Fruit fly (Drosophila melanogaster): ENCODE results near the gene CG33986.

Gene CG33986

dm6 chr3L:15563058-15563850 lies 38.2 kb upstream of the CG33986 start, which contains the start of the genes CG7739 and SCCRO (continued):
- TF ChIP-seq Eip78C (GFP tag), result peak; percentile 65
- peak; percentile 44 for TF ChIP-seq vri (GFP tag; optimal IDR thresholded peaks at IDR 0.05)
- TF ChIP-seq net (GFP tag; optimal IDR thresholded peaks at IDR 0.05), result peak; percentile 20
- no peak for TF ChIP-seq CG16779 (tag; optimal IDR thresholded peaks at IDR 0.05)
- TF ChIP-seq CG8119 (GFP tag; IDR thresholded peaks at IDR 0.05), result peak; percentile 57; the same call in 2 of the 3 replicates
- TF ChIP-seq CG3032 (tag; optimal IDR thresholded peaks at IDR 0.05), result peak; percentile 59
- peak; percentile 71 for TF ChIP-seq svp (GFP tag)
- no peak for TF ChIP-seq CG1621 (tag; optimal IDR thresholded peaks at IDR 0.05)
- peak; percentile 31 for TF ChIP-seq CG8632 (GFP tag; optimal IDR thresholded peaks at IDR 0.05)
- TF ChIP-seq Blimp-1 (GFP tag; optimal IDR thresholded peaks at IDR 0.05), result no peak

DNA sequence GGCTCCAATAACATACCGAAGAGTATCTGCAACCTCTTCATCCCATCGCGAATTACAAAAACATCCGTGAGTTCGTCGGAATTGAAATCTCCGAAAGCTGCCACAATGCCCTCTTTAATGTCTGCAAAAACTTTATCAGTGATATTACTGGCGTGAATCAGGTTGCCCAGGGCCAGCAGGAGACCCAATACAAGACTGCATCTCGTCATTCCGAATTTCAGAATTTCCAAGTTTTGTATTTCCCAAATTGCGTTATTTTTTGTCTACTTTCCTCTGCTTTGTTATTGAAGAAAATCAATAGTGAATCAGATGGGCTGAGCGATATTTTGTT lies 37.6 kb upstream of the CG33986 start:
- no peak for TF ChIP-seq lz (GFP tag; optimal IDR thresholded peaks at IDR 0.05)
- TF ChIP-seq Eip78C (GFP tag), result peak; percentile 17
- TF ChIP-seq net (GFP tag; optimal IDR thresholded peaks at IDR 0.05), result no peak
- no peak for TF ChIP-seq CG6163 (GFP tag; IDR thresholded peaks at IDR 0.05)

DNA sequence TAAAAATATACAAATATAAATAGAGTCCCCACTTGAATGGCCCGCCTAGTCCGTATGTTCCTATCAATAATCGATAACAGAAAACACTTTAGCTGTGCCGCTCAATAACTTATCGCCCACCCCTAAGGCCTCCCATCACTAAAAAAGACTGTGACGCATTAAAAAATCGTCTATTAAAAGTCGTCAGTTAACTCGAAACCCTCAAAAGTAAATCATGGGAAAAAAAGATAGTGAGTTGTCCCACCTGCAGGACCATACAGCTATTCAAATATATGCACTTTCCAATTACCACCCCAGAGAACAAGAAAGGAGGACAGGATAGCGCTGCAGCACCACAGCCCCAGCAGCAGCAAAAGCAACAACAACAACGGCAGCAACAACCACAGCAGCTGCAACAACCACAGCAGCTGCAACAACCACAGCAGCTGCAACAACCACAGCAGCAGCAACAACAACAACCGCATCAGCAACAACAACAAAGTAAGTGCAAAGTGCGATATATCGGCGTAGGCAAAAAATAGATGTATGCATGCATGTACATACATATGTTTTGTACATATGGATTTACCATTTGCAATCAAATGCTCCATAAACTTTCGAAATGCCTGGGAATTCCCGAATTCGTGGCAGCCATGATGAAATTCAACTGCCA lies 29.1 kb upstream of the CG33986 start, which contains the start of gene AGO2:
TSS of gene AGO2 (plus strand) at position 121 of the 652 bp plus-strand sequence.
- no peak for TF ChIP-seq achi (GFP tag; optimal IDR thresholded peaks at IDR 0.05)
- TF ChIP-seq net (GFP tag; optimal IDR thresholded peaks at IDR 0.05), result no peak
- no peak for TF ChIP-seq CG32006 (GFP tag; optimal IDR thresholded peaks at IDR 0.05)
- peak; percentile 18 for TF ChIP-seq Sox14 (GFP tag; optimal IDR thresholded peaks at IDR 0.05)
- TF ChIP-seq ss (GFP tag; optimal IDR thresholded peaks at IDR 0.05), result peak in 1 of 2 experiments; percentile 94
- TF ChIP-seq CG11902 (GFP tag; optimal IDR thresholded peaks at IDR 0.05), result no peak
- peak; percentile 81 for TF ChIP-seq Gug (GFP tag; IDR thresholded peaks at IDR 0.05)
- TF ChIP-seq eg (GFP tag; IDR thresholded peaks at IDR 0.05), result peak; percentile 91; the same call in 2 of the 3 replicates
- peak; percentile 43 for TF ChIP-seq esn (GFP tag; optimal IDR thresholded peaks at IDR 0.05)
- TF ChIP-seq Eip75B (GFP tag; optimal IDR thresholded peaks at IDR 0.05), result peak; percentile 54
- TF ChIP-seq salr (GFP tag; optimal IDR thresholded peaks at IDR 0.05), result no peak
- no peak for TF ChIP-seq Sox15 (GFP tag; optimal IDR thresholded peaks at IDR 0.05)
- TF ChIP-seq dsx (GFP tag; optimal IDR thresholded peaks at IDR 0.05; ENCODE audit: poor library complexity, severe bottlenecking), result peak; percentile 94
- TF ChIP-seq CG9139 (GFP tag; optimal IDR thresholded peaks at IDR 0.05), result peak; percentile 80
- no peak for TF ChIP-seq CG8119 (GFP tag; IDR thresholded peaks at IDR 0.05)
- no peak for TF ChIP-seq CG4318 (GFP tag; optimal IDR thresholded peaks at IDR 0.05)
- no peak for TF ChIP-seq CG34406 (GFP tag; optimal IDR thresholded peaks at IDR 0.05)
- peak; percentile 60 for TF ChIP-seq fd85E (GFP tag; optimal IDR thresholded peaks at IDR 0.05)
- no peak for TF ChIP-seq fd59A (GFP tag; optimal IDR thresholded peaks at IDR 0.05)
- no peak for TF ChIP-seq cyc (GFP tag; optimal IDR thresholded peaks at IDR 0.05)
- no peak for TF ChIP-seq Eip93F (GFP tag; optimal IDR thresholded peaks at IDR 0.05)
- TF ChIP-seq Hr39 (GFP tag; optimal IDR thresholded peaks at IDR 0.05), result no peak
- TF ChIP-seq CG16779 (tag; optimal IDR thresholded peaks at IDR 0.05), result peak; percentile 62
- no peak for TF ChIP-seq CG6163 (GFP tag; IDR thresholded peaks at IDR 0.05)
- TF ChIP-seq svp (GFP tag), result peak; percentile 55
- TF ChIP-seq CG10631 (GFP tag; optimal IDR thresholded peaks at IDR 0.05), result no peak
- TF ChIP-seq CG8632 (GFP tag; optimal IDR thresholded peaks at IDR 0.05), result no peak
- peak; percentile 59 for TF ChIP-seq Eip78C (GFP tag)
- peak; percentile 50 for TF ChIP-seq topi (GFP tag; optimal IDR thresholded peaks at IDR 0.05)
- TF ChIP-seq spab (GFP tag; optimal IDR thresholded peaks at IDR 0.05), result peak; percentile 91
- peak; percentile 44; the same call in 1 of the 2 replicates for TF ChIP-seq CG15336 (GFP tag; IDR thresholded peaks at IDR 0.05)
- no peak for TF ChIP-seq CG6792 (GFP tag; optimal IDR thresholded peaks at IDR 0.05)
- no peak for TF ChIP-seq fkh (GFP tag; optimal IDR thresholded peaks at IDR 0.05)
- peak; percentile 71 for TF ChIP-seq CG8319 (GFP tag; optimal IDR thresholded peaks at IDR 0.05)
- no peak for TF ChIP-seq Hr38 (GFP tag; optimal IDR thresholded peaks at IDR 0.05)
- TF ChIP-seq lz (GFP tag; optimal IDR thresholded peaks at IDR 0.05), result no peak
- peak; percentile 67 for TF ChIP-seq CG6854 (GFP tag; optimal IDR thresholded peaks at IDR 0.05)
- TF ChIP-seq dac (GFP tag; optimal IDR thresholded peaks at IDR 0.05), result peak; percentile 56
- TF ChIP-seq CG10669 (GFP tag; optimal IDR thresholded peaks at IDR 0.05), result peak; percentile 87
- TF ChIP-seq Hr4 (GFP tag; optimal IDR thresholded peaks at IDR 0.05), result no peak

Data from whole organism, prepupa.